Worm (Caenorhabditis elegans): ENCODE results near the gene nmt-1.
A peak's percentile ranks its signal among the peaks of the same experiment; 100 is the strongest.

The nmt-1 gene

ce11 chrIII:6145309-6145708 lies 29.2 kb upstream of the nmt-1 start:
- TF ChIP-seq him-1 (tag; optimal IDR thresholded peaks at IDR 0.05) (no peak), W03F9.2 (tag; optimal IDR thresholded peaks at IDR 0.05) (no peak), dao-5 (tag; optimal IDR thresholded peaks at IDR 0.05) (no peak)

- TF ChIP-seq him-1 (tag; optimal IDR thresholded peaks at IDR 0.05) = no peak
- TF ChIP-seq dao-5 (tag; optimal IDR thresholded peaks at IDR 0.05) = no peak
- no peak for TF ChIP-seq W03F9.2 (tag; optimal IDR thresholded peaks at IDR 0.05)
Observed at ce11 chrIII:6144390-6144962, 28.3 kb upstream of the nmt-1 start.

ce11 chrIII:6141532-6141931 lies 25.4 kb upstream of the nmt-1 start:
- TF ChIP-seq dao-5 (tag; optimal IDR thresholded peaks at IDR 0.05) = no peak
- TF ChIP-seq W03F9.2 (tag; optimal IDR thresholded peaks at IDR 0.05) = no peak
- peak; percentile 10 for TF ChIP-seq him-1 (tag; optimal IDR thresholded peaks at IDR 0.05)

ce11 chrIII:6140818-6141217 lies 24.7 kb upstream of the nmt-1 start:
- TF ChIP-seq him-1 (tag; optimal IDR thresholded peaks at IDR 0.05) = no peak
- no peak for TF ChIP-seq W03F9.2 (tag; optimal IDR thresholded peaks at IDR 0.05)
- TF ChIP-seq dao-5 (tag; optimal IDR thresholded peaks at IDR 0.05) = no peak

ce11 chrIII:6139932-6140612 lies 23.9 kb upstream of the nmt-1 start:
- TF ChIP-seq dao-5 (tag; optimal IDR thresholded peaks at IDR 0.05) (no peak), W03F9.2 (tag; optimal IDR thresholded peaks at IDR 0.05) (peak; percentile 12), him-1 (tag; optimal IDR thresholded peaks at IDR 0.05) (peak; percentile 65)

- TF ChIP-seq dao-5 (tag; optimal IDR thresholded peaks at IDR 0.05) (no peak), him-1 (tag; optimal IDR thresholded peaks at IDR 0.05) (no peak), W03F9.2 (tag; optimal IDR thresholded peaks at IDR 0.05) (no peak)
Observed at ce11 chrIII:6139328-6139727, 23.2 kb upstream of the nmt-1 start.

ce11 chrIII:6138457-6138856 lies 22.3 kb upstream of the nmt-1 start:
- no peak for TF ChIP-seq dao-5 (tag; optimal IDR thresholded peaks at IDR 0.05)
- TF ChIP-seq him-1 (tag; optimal IDR thresholded peaks at IDR 0.05) = no peak
- no peak for TF ChIP-seq W03F9.2 (tag; optimal IDR thresholded peaks at IDR 0.05)

- TF ChIP-seq W03F9.2 (tag; optimal IDR thresholded peaks at IDR 0.05) = no peak
- TF ChIP-seq dao-5 (tag; optimal IDR thresholded peaks at IDR 0.05) = no peak
- TF ChIP-seq him-1 (tag; optimal IDR thresholded peaks at IDR 0.05) = peak; percentile 82
Observed at ce11 chrIII:6137431-6137830, 21.3 kb upstream of the nmt-1 start.

- TF ChIP-seq him-1 (tag; optimal IDR thresholded peaks at IDR 0.05) (no peak), dao-5 (tag; optimal IDR thresholded peaks at IDR 0.05) (no peak), W03F9.2 (tag; optimal IDR thresholded peaks at IDR 0.05) (no peak)
Observed at ce11 chrIII:6136178-6136577, 20.0 kb upstream of the nmt-1 start, which contains the start of gene mvk-1. mvk-1 (minus strand) TSS chrIII:6136278.

- peak; percentile 30 for TF ChIP-seq him-1 (tag; optimal IDR thresholded peaks at IDR 0.05)
- no peak for TF ChIP-seq dao-5 (tag; optimal IDR thresholded peaks at IDR 0.05)
Observed at ce11 chrIII:6135211-6135610, 19.1 kb upstream of the nmt-1 start.

ce11 chrIII:6134111-6134510 lies 18.0 kb upstream of the nmt-1 start:
- TF ChIP-seq dao-5 (tag; optimal IDR thresholded peaks at IDR 0.05) = no peak
- TF ChIP-seq W03F9.2 (tag; optimal IDR thresholded peaks at IDR 0.05) = no peak
- no peak for TF ChIP-seq him-1 (tag; optimal IDR thresholded peaks at IDR 0.05)

ce11 chrIII:6133389-6133789 lies 17.3 kb upstream of the nmt-1 start:
- TF ChIP-seq him-1 (tag; optimal IDR thresholded peaks at IDR 0.05) = peak; percentile 80

ce11 chrIII:6132068-6132467 lies 15.9 kb upstream of the nmt-1 start:
- TF ChIP-seq him-1 (tag; optimal IDR thresholded peaks at IDR 0.05) = no peak
- TF ChIP-seq W03F9.2 (tag; optimal IDR thresholded peaks at IDR 0.05) = no peak
- TF ChIP-seq dao-5 (tag; optimal IDR thresholded peaks at IDR 0.05) = no peak

ce11 chrIII:6123647-6124046 lies 7.5 kb upstream of the nmt-1 start:
- no peak for TF ChIP-seq dao-5 (tag; optimal IDR thresholded peaks at IDR 0.05)
- TF ChIP-seq W03F9.2 (tag; optimal IDR thresholded peaks at IDR 0.05) = no peak
- no peak for TF ChIP-seq him-1 (tag; optimal IDR thresholded peaks at IDR 0.05)

ce11 chrIII:6120990-6121389 lies 4.9 kb upstream of the nmt-1 start:
- TF ChIP-seq him-1 (tag; optimal IDR thresholded peaks at IDR 0.05) (no peak), W03F9.2 (tag; optimal IDR thresholded peaks at IDR 0.05) (no peak), dao-5 (tag; optimal IDR thresholded peaks at IDR 0.05) (no peak)

Data from whole organism, L4/young adult.